Fruit fly (Drosophila melanogaster): ENCODE results near the gene CG11537.

CG11537 gene

dm6 chr3L:3081146-3081872 is 61.9 kb downstream of the CG11537 start (continued):
- TF ChIP-seq Oaz (GFP tag; IDR thresholded peaks at IDR 0.05): peak; percentile 98
- peak; percentile 95 for TF ChIP-seq TFAM (GFP tag; optimal IDR thresholded peaks at IDR 0.05)
- peak; percentile 88 for TF ChIP-seq CG12236 (GFP tag; optimal IDR thresholded peaks at IDR 0.05)
- TF ChIP-seq CG6813 (GFP tag; optimal IDR thresholded peaks at IDR 0.05): peak; percentile 99
- no peak for TF ChIP-seq fru (optimal IDR thresholded peaks at IDR 0.05)
- peak; percentile 72; the same call in 1 of the 2 replicates for TF ChIP-seq CkIIα-i1 (GFP tag; IDR thresholded peaks at IDR 0.05)
- peak; percentile 99 for TF ChIP-seq CG2678 (tag; optimal IDR thresholded peaks at IDR 0.05)
- peak; percentile 98 for TF ChIP-seq E2f1 (GFP tag; IDR thresholded peaks at IDR 0.05)
- peak; percentile 94 for TF ChIP-seq slp2 (GFP tag; optimal IDR thresholded peaks at IDR 0.05)
- TF ChIP-seq Aef1 (GFP tag; IDR thresholded peaks at IDR 0.05): peak; percentile 98
- TF ChIP-seq zfh2 (GFP tag; optimal IDR thresholded peaks at IDR 0.05): peak; percentile 97
- TF ChIP-seq CG10979 (tag; optimal IDR thresholded peaks at IDR 0.05): peak; percentile 98
- TF ChIP-seq CG12219 (GFP tag; optimal IDR thresholded peaks at IDR 0.05): peak; percentile 98
- peak; percentile 96 for TF ChIP-seq CG12744 (GFP tag; optimal IDR thresholded peaks at IDR 0.05)
- TF ChIP-seq B-H2 (GFP tag; optimal IDR thresholded peaks at IDR 0.05): peak; percentile 98
- peak; percentile 97 for TF ChIP-seq cato (GFP tag; optimal IDR thresholded peaks at IDR 0.05; ENCODE audit: borderline replicate concordance)
- TF ChIP-seq vvl (GFP tag; IDR thresholded peaks at IDR 0.05): peak; percentile 99
- TF ChIP-seq kni (GFP tag; optimal IDR thresholded peaks at IDR 0.05): peak; percentile 84
- peak; percentile 98 for TF ChIP-seq Rx (GFP tag; IDR thresholded peaks at IDR 0.05)
- peak; percentile 99 for TF ChIP-seq CG14441 (GFP tag; IDR thresholded peaks at IDR 0.05)
- TF ChIP-seq CG11093 (GFP tag; IDR thresholded peaks at IDR 0.05): peak; percentile 96
- peak; percentile 80; the same call in 2 of the 3 replicates for TF ChIP-seq CG6791 (GFP tag; IDR thresholded peaks at IDR 0.05; ENCODE audit: partially characterized antibody)
- TF ChIP-seq BtbVII (GFP tag; optimal IDR thresholded peaks at IDR 0.05): peak; percentile 99
- TF ChIP-seq CG16779 (GFP tag; IDR thresholded peaks at IDR 0.05): peak; percentile 97
- peak; percentile 99 for TF ChIP-seq CG34376 (GFP tag; optimal IDR thresholded peaks at IDR 0.05)
- TF ChIP-seq CG2129 (GFP tag; IDR thresholded peaks at IDR 0.05; ENCODE audit: partially characterized antibody): no peak
- TF ChIP-seq pho (GFP tag; optimal IDR thresholded peaks at IDR 0.05): peak; percentile 97
- peak; percentile 98 for TF ChIP-seq CG12299 (tag; optimal IDR thresholded peaks at IDR 0.05)
- TF ChIP-seq Chrac-16 (GFP tag; optimal IDR thresholded peaks at IDR 0.05): peak; percentile 99
- TF ChIP-seq HLH4C (GFP tag; IDR thresholded peaks at IDR 0.05; ENCODE audit: partially characterized antibody): peak; percentile 80
- TF ChIP-seq Mrtf (GFP tag; IDR thresholded peaks at IDR 0.05): peak; percentile 97; the same call in 2 of the 3 replicates
- TF ChIP-seq pb (GFP tag; optimal IDR thresholded peaks at IDR 0.05): peak; percentile 91
- peak; percentile 97 for TF ChIP-seq mirr (GFP tag; optimal IDR thresholded peaks at IDR 0.05)
- peak; percentile 92 for TF ChIP-seq Bdp1 (GFP tag; optimal IDR thresholded peaks at IDR 0.05)
- TF ChIP-seq CG2889 (GFP tag; IDR thresholded peaks at IDR 0.05): peak; percentile 98
- TF ChIP-seq zen2 (GFP tag; IDR thresholded peaks at IDR 0.05; ENCODE audit: partially characterized antibody): peak; percentile 55; the same call in 1 of the 3 replicates
- peak; percentile 99 for TF ChIP-seq Ada2b (GFP tag; IDR thresholded peaks at IDR 0.05)
- TF ChIP-seq mam (GFP tag; optimal IDR thresholded peaks at IDR 0.05): peak; percentile 97
- TF ChIP-seq CG9932 (GFP tag; IDR thresholded peaks at IDR 0.05): peak; percentile 99
- peak; percentile 33 for TF ChIP-seq Dp (GFP tag; optimal IDR thresholded peaks at IDR 0.05)
- peak; percentile 95 for TF ChIP-seq CG15011 (GFP tag; optimal IDR thresholded peaks at IDR 0.05)
- peak; percentile 90 for TF ChIP-seq twi (tag; optimal IDR thresholded peaks at IDR 0.05)
- TF ChIP-seq CG2116 (GFP tag; optimal IDR thresholded peaks at IDR 0.05): peak; percentile 89
- peak; percentile 68 for TF ChIP-seq pfk (GFP tag; optimal IDR thresholded peaks at IDR 0.05)
- peak; percentile 99 for TF ChIP-seq PHDP (tag; optimal IDR thresholded peaks at IDR 0.05)
- peak; percentile 72 for TF ChIP-seq Dip2 (GFP tag; IDR thresholded peaks at IDR 0.05)
- TF ChIP-seq chn (GFP tag; optimal IDR thresholded peaks at IDR 0.05): peak; percentile 98
- TF ChIP-seq CG7963 (GFP tag; IDR thresholded peaks at IDR 0.05; ENCODE audit: partially characterized antibody): peak; percentile 75
- peak; percentile 99 for TF ChIP-seq Xbp1 (GFP tag; optimal IDR thresholded peaks at IDR 0.05)

Data from whole organism, embryonic.